Worm (Caenorhabditis elegans) whole organism, L1 larva: ENCODE measurements around the gene otpl-8.

Experiments
- C04F5.9 ChIP-seq: sonication (generic microtip); optimal IDR thresholded peaks from 2 replicates; lab custom pipeline; 2016; ENCODE audit warnings: missing genetic modification characterization, missing compliant biosample characterization
- C16A3.4 ChIP-seq: fragments of 150-350 bp; optimal IDR thresholded peaks from 2 replicates; lab custom pipeline; 2014; ENCODE audit warnings: missing biosample characterization, missing genetic modification characterization
- Y116A8C.19 ChIP-seq: sonication (generic microtip); optimal IDR thresholded peaks from 2 replicates; lab custom pipeline; 2016; ENCODE audit warnings: missing compliant biosample characterization, missing genetic modification characterization, borderline replicate concordance
- ama-1 ChIP-seq: fragments of 150-350 bp; optimal IDR thresholded peaks from 2 replicates; lab custom pipeline; 2014
- ceh-63 ChIP-seq: fragments of 200-800 bp; sonication (Bioruptor generic); optimal IDR thresholded peaks from 2 replicates; lab custom pipeline; 2018; ENCODE audit warnings: mild to moderate bottlenecking, missing genetic modification characterization, missing compliant biosample characterization
- ceh-8 ChIP-seq: fragments of 200-800 bp; sonication (Bioruptor generic); optimal IDR thresholded peaks from 2 replicates; lab custom pipeline; 2018; ENCODE audit warnings: mild to moderate bottlenecking, missing genetic modification characterization, moderate library complexity, missing compliant biosample characterization
- ceh-82 ChIP-seq, 3 experiments: fragments of 150-350 bp in 1 of 3; sonication (generic microtip) in 2 of 3; optimal IDR thresholded peaks; 2 replicates each; lab custom pipeline; 2014 to 2017; ENCODE audit warnings: missing biosample characterization in 3 of 3, missing genetic modification characterization in 3 of 3
- dpl-1 ChIP-seq, 3 experiments: fragments of 150-350 bp in 2 of 3; sonication (generic microtip) in 1 of 3; optimal IDR thresholded peaks; 2 replicates each; lab custom pipeline; 2014 to 2017; ENCODE audit warnings: missing biosample characterization in 3 of 3, missing genetic modification characterization in 3 of 3, missing genetic modification reagents in 3 of 3
- efl-3 ChIP-seq: fragments of 200-800 bp; sonication (Bioruptor generic); optimal IDR thresholded peaks from 2 replicates; lab custom pipeline; 2018; ENCODE audit warnings: mild to moderate bottlenecking, missing genetic modification characterization, missing compliant biosample characterization
- egl-27 ChIP-seq, 2 experiments: fragments of 150-350 bp in 1 of 2; sonication (generic microtip); optimal IDR thresholded peaks; 3 replicates each; lab custom pipeline; 2017 to 2018; ENCODE audit warnings: missing biosample characterization in 2 of 2, missing genetic modification characterization in 2 of 2, missing genetic modification reagents in 2 of 2
- fkh-8 ChIP-seq: sonication (generic microtip); optimal IDR thresholded peaks from 2 replicates; lab custom pipeline; 2016; ENCODE audit warnings: mild to moderate bottlenecking, missing genetic modification characterization, missing compliant biosample characterization
- hlh-17 ChIP-seq: fragments of 200-800 bp; sonication (Bioruptor generic); optimal IDR thresholded peaks from 2 replicates; lab custom pipeline; 2018; ENCODE audit warnings: missing genetic modification characterization, mild to moderate bottlenecking, missing compliant biosample characterization, moderate library complexity, borderline replicate concordance
- hlh-4 ChIP-seq: sonication (generic microtip); optimal IDR thresholded peaks from 2 replicates; lab custom pipeline; 2016; ENCODE audit warnings: mild to moderate bottlenecking, missing genetic modification characterization, missing compliant biosample characterization
- isw-1 ChIP-seq: fragments of 200-800 bp; sonication (Bioruptor generic); IDR thresholded peaks from 2 replicates; pipeline ENCODE4 v1.3.6; 2022; ENCODE audit warnings: missing genetic modification characterization, missing compliant biosample characterization
- lin-13 ChIP-seq: fragments of 150-350 bp; optimal IDR thresholded peaks from 2 replicates; lab custom pipeline; 2014; ENCODE audit warnings: missing biosample characterization, missing genetic modification reagents, missing genetic modification characterization
- lsy-2 ChIP-seq, 2 experiments: fragments of 150-350 bp; optimal IDR thresholded peaks; 2 replicates each; lab custom pipeline; 2014; ENCODE audit warnings: missing biosample characterization in 2 of 2, missing genetic modification characterization in 2 of 2
- mdl-1 ChIP-seq, 2 experiments: fragments of 150-350 bp; optimal IDR thresholded peaks; 2 replicates each; lab custom pipeline; 2014 to 2017; ENCODE audit warnings: missing biosample characterization in 2 of 2, missing genetic modification characterization in 2 of 2, inconsistent platforms in 1 of 2
- mef-2 ChIP-seq: fragments of 150-350 bp; optimal IDR thresholded peaks from 2 replicates; lab custom pipeline; 2014; ENCODE audit warnings: missing biosample characterization, missing genetic modification characterization
- mep-1 ChIP-seq: fragments of 150-350 bp; optimal IDR thresholded peaks from 2 replicates; lab custom pipeline; 2014; ENCODE audit warnings: missing biosample characterization, missing genetic modification characterization
- nhr-11 ChIP-seq: fragments of 150-350 bp; optimal IDR thresholded peaks from 2 replicates; lab custom pipeline; 2014; ENCODE audit warnings: missing biosample characterization, missing genetic modification characterization
- nhr-19 ChIP-seq: fragments of 200-800 bp; sonication (Bioruptor generic); conservative IDR thresholded peaks from 2 replicates; pipeline ENCODE4 v1.3.6; 2022; ENCODE audit warnings: missing genetic modification characterization, missing compliant biosample characterization
- nhr-237 ChIP-seq: fragments of 150-350 bp; optimal IDR thresholded peaks from 2 replicates; lab custom pipeline; 2014; ENCODE audit warnings: missing biosample characterization, missing genetic modification characterization
- nhr-76 ChIP-seq: sonication (generic microtip); optimal IDR thresholded peaks from 2 replicates; lab custom pipeline; 2017; ENCODE audit warnings: missing biosample characterization, missing genetic modification characterization
- nhr-77 ChIP-seq: fragments of 150-350 bp; optimal IDR thresholded peaks from 2 replicates; lab custom pipeline; 2014; ENCODE audit warnings: missing biosample characterization, missing genetic modification characterization
- nhr-85 ChIP-seq: sonication (generic microtip); peaks from one replicate; lab custom pipeline; 2016; ENCODE audit warnings: missing genetic modification characterization, inconsistent platforms, missing compliant biosample characterization
- pag-3 ChIP-seq: sonication (generic microtip); optimal IDR thresholded peaks from 2 replicates; lab custom pipeline; 2017; ENCODE audit warnings: missing genetic modification characterization, mild to moderate bottlenecking, missing compliant biosample characterization, antibody characterized with exemption, borderline replicate concordance; ENCODE audit not compliant: insufficient read depth
- snu-23 ChIP-seq: sonication (generic microtip); optimal IDR thresholded peaks from 2 replicates; lab custom pipeline; 2016; ENCODE audit warnings: missing genetic modification characterization, missing compliant biosample characterization
- sptf-1 ChIP-seq: fragments of 150-350 bp; optimal IDR thresholded peaks from 2 replicates; lab custom pipeline; 2014; ENCODE audit warnings: missing biosample characterization, missing genetic modification characterization
- sup-37 ChIP-seq: fragments of 200-800 bp; sonication (Bioruptor generic); optimal IDR thresholded peaks from 2 replicates; lab custom pipeline; 2018; ENCODE audit warnings: mild to moderate bottlenecking, missing genetic modification characterization, missing compliant biosample characterization
- unc-130 ChIP-seq: fragments of 150-350 bp; optimal IDR thresholded peaks from 2 replicates; lab custom pipeline; 2017; ENCODE audit warnings: missing biosample characterization, missing genetic modification characterization, inconsistent platforms
- unc-62 ChIP-seq: fragments of 150-350 bp; optimal IDR thresholded peaks from 2 replicates; lab custom pipeline; 2014; ENCODE audit warnings: missing biosample characterization, missing genetic modification reagents, missing genetic modification characterization
- unc-86 ChIP-seq: sonication (generic microtip); optimal IDR thresholded peaks from 2 replicates; lab custom pipeline; 2016; ENCODE audit warnings: missing genetic modification characterization, missing compliant biosample characterization
- xbp-1 ChIP-seq: sonication (generic microtip); optimal IDR thresholded peaks from 2 replicates; lab custom pipeline; 2016; ENCODE audit warnings: missing genetic modification characterization, missing compliant biosample characterization
- zag-1 ChIP-seq: fragments of 150-350 bp; optimal IDR thresholded peaks from 2 replicates; lab custom pipeline; 2014; ENCODE audit warnings: missing biosample characterization, missing genetic modification characterization
- zip-4 ChIP-seq: fragments of 200-800 bp; sonication (Bioruptor generic); optimal IDR thresholded peaks from 2 replicates; lab custom pipeline; 2018; ENCODE audit warnings: mild to moderate bottlenecking, missing genetic modification characterization, moderate library complexity, missing compliant biosample characterization
- ztf-11 ChIP-seq, 2 experiments: sonication (generic microtip); optimal IDR thresholded peaks; 2 replicates each; lab custom pipeline; 2016 to 2017; ENCODE audit warnings: missing genetic modification characterization in 2 of 2, missing biosample characterization in 1 of 2, missing compliant biosample characterization in 1 of 2
- ztf-4 ChIP-seq: fragments of 150-350 bp; optimal IDR thresholded peaks from 2 replicates; lab custom pipeline; 2014; ENCODE audit warnings: missing biosample characterization, missing genetic modification characterization

The otpl-8 gene

DNA sequence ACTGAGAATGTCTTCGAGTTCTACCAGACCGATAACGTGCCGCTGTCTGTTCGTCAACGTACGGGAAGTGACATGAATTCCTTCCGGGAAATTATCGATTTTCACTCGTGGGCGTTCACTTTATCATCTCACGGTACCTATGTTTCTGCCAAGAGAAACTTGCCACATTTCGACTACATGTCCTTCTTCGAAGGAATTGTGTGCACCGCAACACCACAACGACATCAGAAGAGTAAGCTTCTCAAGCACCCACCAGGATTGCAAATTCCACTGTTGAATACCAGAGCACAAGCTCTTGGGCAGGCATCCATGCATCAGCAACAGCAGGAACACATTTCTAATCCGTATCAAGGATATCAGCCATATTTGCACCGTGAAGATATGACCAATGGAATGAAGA lies 13.4 kb upstream of the otpl-8 start:
- no peak for TF ChIP-seq fkh-8 (tag; lab: Kevin White, UChicago)
- no peak for TF ChIP-seq sup-37 (GFP tag; lab: Kevin White, UChicago)
- no peak for TF ChIP-seq ama-1 (lab: Kevin White, UChicago)
- no peak for TF ChIP-seq lin-13 (GFP tag; lab: Kevin White, UChicago)
- TF ChIP-seq ceh-82 (tag; optimal IDR thresholded peaks at IDR 0.05; lab: Kevin White, UChicago) = no peak
- TF ChIP-seq ceh-8 (GFP tag; lab: Kevin White, UChicago) = no peak
- no peak for TF ChIP-seq C16A3.4
- TF ChIP-seq lsy-2 (tag; optimal IDR thresholded peaks at IDR 0.05; lab: Kevin White, UChicago) = no peak

DNA sequence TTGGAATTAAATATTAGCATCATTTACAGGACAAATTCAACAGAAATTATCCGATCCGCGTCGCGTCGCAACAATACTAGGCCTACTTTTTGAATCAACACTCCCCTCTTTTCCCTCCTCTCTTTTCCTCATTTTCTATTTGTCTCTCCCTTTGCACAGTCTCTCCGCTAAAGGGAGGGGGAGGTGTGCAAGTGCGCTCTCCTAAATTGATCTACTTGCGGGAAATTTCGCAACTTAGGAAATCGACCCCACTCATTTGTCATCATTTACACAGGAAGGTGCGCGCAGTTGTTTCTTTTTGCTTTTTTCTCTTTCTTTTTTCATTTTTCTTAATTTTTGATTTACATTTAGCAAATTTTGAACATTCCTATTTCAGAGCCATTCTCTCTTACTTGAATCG lies 12.2 kb upstream of the otpl-8 start, which contains the start of gene C04B4.2:
Gene C04B4.2 (plus strand): TSS at position 371 of the 400 bp plus-strand sequence.
- no peak for TF ChIP-seq ceh-82 (tag; optimal IDR thresholded peaks at IDR 0.05; lab: Kevin White, UChicago)
- no peak for TF ChIP-seq lin-13 (GFP tag; lab: Kevin White, UChicago)
- no peak for TF ChIP-seq xbp-1
- TF ChIP-seq zag-1 = no peak
- TF ChIP-seq ztf-4 (tag; lab: Kevin White, UChicago) = no peak
- no peak for TF ChIP-seq nhr-19 (GFP tag; lab: Robert Waterston, UW)
- TF ChIP-seq egl-27 (tag; optimal IDR thresholded peaks at IDR 0.05; lab: Kevin White, UChicago) = no peak

DNA sequence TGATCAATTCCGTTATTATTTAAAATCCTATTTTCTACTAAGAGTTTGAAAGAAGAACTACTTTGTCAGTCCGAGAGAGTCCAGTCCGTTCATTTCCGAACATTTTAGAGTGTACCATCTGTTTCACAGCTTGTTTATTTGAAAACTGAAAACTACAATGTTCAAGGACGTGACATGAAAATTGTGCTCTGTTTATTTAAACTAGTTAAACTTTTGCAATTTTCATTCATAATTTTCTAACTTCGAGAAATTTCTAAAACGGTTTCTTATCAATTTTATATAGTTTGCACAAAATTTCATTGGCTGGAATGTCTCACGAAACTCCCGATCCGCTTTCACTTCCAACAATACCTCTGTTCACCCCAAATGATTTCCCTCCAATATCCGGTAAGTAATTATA lies 9.7 kb upstream of the otpl-8 start, which contains the start of gene C04B4.1:
Gene C04B4.1 (plus strand): TSS at position 301 of the 400 bp plus-strand sequence.
- TF ChIP-seq sptf-1 (tag; lab: Kevin White, UChicago) (no peak), mep-1 (tag; lab: Kevin White, UChicago) (no peak), ztf-11 (tag; optimal IDR thresholded peaks at IDR 0.05; lab: Kevin White, UChicago) (no peak), unc-86 (no peak), isw-1 (GFP tag; lab: Robert Waterston, UW) (no peak), hlh-17 (GFP tag; lab: Kevin White, UChicago) (no peak), ztf-4 (tag; lab: Kevin White, UChicago) (no peak), hlh-4 (tag; lab: Kevin White, UChicago) (no peak), mdl-1 (tag; optimal IDR thresholded peaks at IDR 0.05; lab: Kevin White, UChicago) (no peak), nhr-85 (tag; lab: Kevin White, UChicago) (no peak), unc-62 (GFP tag; lab: Kevin White, UChicago) (no peak), lsy-2 (tag; optimal IDR thresholded peaks at IDR 0.05; lab: Kevin White, UChicago) (no peak), unc-130 (no peak), dpl-1 (GFP tag; optimal IDR thresholded peaks at IDR 0.05; lab: Kevin White, UChicago) (no peak), nhr-237 (tag; lab: Kevin White, UChicago) (no peak), mef-2 (no peak)
- TF ChIP-seq, all 84 proteins: peak for 0

DNA sequence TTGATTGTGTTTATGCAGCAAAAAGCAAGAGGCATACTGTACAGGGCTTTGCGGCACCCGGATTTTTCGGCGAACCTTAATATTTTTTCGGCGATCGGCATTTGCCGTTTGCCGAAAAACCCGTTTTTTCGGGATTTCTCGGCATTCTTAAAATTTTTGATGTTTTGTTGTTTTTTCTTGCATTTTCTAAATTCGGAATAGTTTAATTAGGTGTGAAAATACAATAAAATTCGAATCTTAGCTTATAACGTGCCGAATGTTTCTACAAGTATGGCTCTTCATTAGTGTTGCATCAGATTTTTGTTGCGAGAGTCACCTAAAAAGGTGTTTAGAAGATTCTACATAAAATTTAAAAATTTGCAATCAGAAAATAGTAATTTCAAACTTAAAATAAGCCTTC lies 4.8 kb upstream of the otpl-8 start, which contains the start of gene C04B4.6:
Gene C04B4.6 (minus strand): TSS at position 101 of the 400 bp plus-strand sequence.
- no peak for TF ChIP-seq zip-4
- no peak for TF ChIP-seq nhr-76 (tag; lab: Kevin White, UChicago)
- no peak for TF ChIP-seq nhr-237 (tag; lab: Kevin White, UChicago)
- TF ChIP-seq nhr-19 (GFP tag; lab: Robert Waterston, UW) = no peak
- TF ChIP-seq pag-3 (tag; lab: Kevin White, UChicago) = no peak
- TF ChIP-seq isw-1 (GFP tag; lab: Robert Waterston, UW) = no peak

DNA sequence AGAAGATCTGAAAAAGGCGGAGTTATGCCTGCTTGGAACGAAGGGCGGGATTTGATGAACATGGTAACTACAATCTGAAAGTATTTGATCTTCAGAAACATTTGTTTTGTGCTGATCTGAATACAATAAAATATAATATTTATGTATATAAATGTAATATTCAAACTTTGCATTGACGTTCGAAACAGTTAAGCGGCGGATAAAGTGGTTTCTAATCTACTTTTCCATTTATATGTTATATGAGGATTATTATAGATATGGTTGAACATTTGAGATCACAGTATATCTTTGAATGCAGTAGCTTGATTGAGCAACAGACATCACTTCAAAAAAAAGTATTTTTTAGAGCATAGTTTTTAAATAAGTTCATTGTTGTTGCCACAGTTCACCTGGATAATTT lies 3.1 kb upstream of the otpl-8 start, which contains the start of gene H19J13.2:
Gene H19J13.2 (minus strand): TSS at position 101 of the 400 bp plus-strand sequence.
- TF ChIP-seq nhr-11 (tag; lab: Kevin White, UChicago) (no peak), snu-23 (GFP tag; lab: Kevin White, UChicago) (no peak), zip-4 (no peak), unc-130 (no peak), nhr-77 (tag; lab: Kevin White, UChicago) (no peak), efl-3 (GFP tag; lab: Kevin White, UChicago) (no peak), C04F5.9 (tag; lab: Kevin White, UChicago) (no peak), ceh-63 (no peak), lsy-2 (tag; optimal IDR thresholded peaks at IDR 0.05; lab: Kevin White, UChicago) (no peak), Y116A8C.19 (no peak)
